Fruit fly (Drosophila melanogaster) Kc167 (cell line): Measurements from ENCODE around the gene Src64B.

Experiments
- Myc ChIP-seq: fragments of >200 bp; optimal IDR thresholded peaks from 2 replicates; lab custom pipeline; 2017; ENCODE audit warnings: missing external identifiers
- Sin3A ChIP-seq: fragments of >200 bp; optimal IDR thresholded peaks from 2 replicates; lab custom pipeline; 2018; ENCODE audit warnings: missing external identifiers
- h ChIP-seq: fragments of >200 bp; optimal IDR thresholded peaks from 3 replicates; lab custom pipeline; 2018; ENCODE audit warnings: missing external identifiers
- insv ChIP-seq: fragments of >200 bp; optimal IDR thresholded peaks from 3 replicates; lab custom pipeline; 2018; ENCODE audit warnings: missing external identifiers
- psq ChIP-seq: fragments of >200 bp; optimal IDR thresholded peaks from 2 replicates; lab custom pipeline; 2017; ENCODE audit warnings: missing external identifiers
- ttk ChIP-seq: sonication (Bioruptor generic); optimal IDR thresholded peaks from 2 replicates; lab custom pipeline; 2017; ENCODE audit warnings: missing external identifiers

DNA sequence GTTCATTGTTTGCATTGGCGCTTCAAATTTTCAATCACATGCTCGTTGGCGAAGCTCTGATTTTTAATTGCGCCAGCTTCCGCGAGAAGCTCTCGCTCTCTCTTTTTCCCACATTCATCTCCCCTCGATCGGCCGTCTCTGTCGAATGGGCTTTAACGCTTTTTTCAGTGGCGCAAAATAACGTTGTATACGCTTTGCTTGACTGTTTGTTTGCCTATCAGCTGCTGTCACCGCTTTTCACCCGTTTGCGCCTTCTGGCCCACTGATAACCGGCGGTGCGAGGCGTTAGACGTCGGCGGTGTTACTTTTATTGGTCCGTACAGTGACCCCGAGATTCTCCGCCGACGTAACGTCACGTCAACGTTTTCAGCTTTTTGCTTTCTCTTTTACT lies 82.2 kb downstream of the Src64B start:
- TF ChIP-seq psq (lab: Kevin White, UChicago) (no peak), Myc (lab: Kevin White, UChicago) (no peak), h (lab: Kevin White, UChicago) (no peak), ttk (no peak), Sin3A (lab: Kevin White, UChicago) (no peak), insv (no peak)
